Worm (Caenorhabditis elegans): ENCODE measurements around the gene athp-2.

athp-2 gene

DNA sequence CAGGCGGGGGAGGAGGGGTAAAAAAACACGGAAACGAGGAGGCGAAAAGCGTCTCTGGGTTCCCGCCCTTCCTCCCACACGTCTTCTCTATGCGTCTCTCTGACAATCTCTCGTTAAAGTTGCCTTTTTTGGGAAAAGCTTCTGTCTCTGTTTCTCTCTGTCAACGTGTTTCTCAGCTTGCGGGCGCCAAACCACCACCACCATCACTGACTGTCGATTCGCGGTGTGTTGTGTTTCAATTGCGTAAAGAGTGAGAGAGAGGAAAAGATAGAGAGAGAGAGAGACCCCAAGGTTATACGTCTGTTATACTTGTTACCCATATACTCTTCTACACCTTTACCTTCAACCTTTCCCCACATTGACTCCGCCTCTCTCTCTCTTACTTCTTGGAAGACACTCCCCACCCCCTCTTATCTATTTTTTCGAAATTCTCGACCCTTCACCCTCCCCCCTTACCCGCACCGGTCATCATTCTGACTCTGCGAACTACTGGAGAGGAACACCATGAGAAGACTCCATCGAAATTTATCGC is 52.6 kb downstream of the athp-2 start, which contains the start of gene mlt-7:
mlt-7 (plus strand) TSS at position 482 of the 532 bp plus-strand sequence.
- TF ChIP-seq fkh-6 (tag; optimal IDR thresholded peaks at IDR 0.05) (peak; percentile 82), ceh-34 (tag; optimal IDR thresholded peaks at IDR 0.05) (no peak)

ce11 chrII:4394438-4394837 is 54.5 kb downstream of the athp-2 start:
- TF ChIP-seq ceh-30 (tag; optimal IDR thresholded peaks at IDR 0.05) (no peak), pros-1 (tag; optimal IDR thresholded peaks at IDR 0.05) (no peak), odd-2 (tag; optimal IDR thresholded peaks at IDR 0.05) (no peak), ceh-14 (tag; optimal IDR thresholded peaks at IDR 0.05) (no peak), ceh-2 (tag; optimal IDR thresholded peaks at IDR 0.05) (no peak), pha-4 (tag; optimal IDR thresholded peaks at IDR 0.05) (no peak), ttx-3 (tag; optimal IDR thresholded peaks at IDR 0.05) (no peak), ceh-24 (tag; optimal IDR thresholded peaks at IDR 0.05) (no peak), ceh-22 (tag; optimal IDR thresholded peaks at IDR 0.05) (no peak), ceh-19 (GFP tag; optimal IDR thresholded peaks at IDR 0.05) (no peak), rnt-1 (tag; optimal IDR thresholded peaks at IDR 0.05) (peak; percentile 25), ztf-16 (tag; optimal IDR thresholded peaks at IDR 0.05) (no peak), pag-3 (tag; optimal IDR thresholded peaks at IDR 0.05; ENCODE audit: borderline replicate concordance) (no peak), fkh-6 (tag; optimal IDR thresholded peaks at IDR 0.05) (peak; percentile 67), pax-1 (tag; optimal IDR thresholded peaks at IDR 0.05) (no peak), sdc-2 (tag; optimal IDR thresholded peaks at IDR 0.05) (no peak), elt-4 (tag; optimal IDR thresholded peaks at IDR 0.05) (no peak)

All from whole organism, late embryonic.